Worm (Caenorhabditis elegans): ENCODE measurements around the gene abcf-3.

Gene abcf-3

DNA sequence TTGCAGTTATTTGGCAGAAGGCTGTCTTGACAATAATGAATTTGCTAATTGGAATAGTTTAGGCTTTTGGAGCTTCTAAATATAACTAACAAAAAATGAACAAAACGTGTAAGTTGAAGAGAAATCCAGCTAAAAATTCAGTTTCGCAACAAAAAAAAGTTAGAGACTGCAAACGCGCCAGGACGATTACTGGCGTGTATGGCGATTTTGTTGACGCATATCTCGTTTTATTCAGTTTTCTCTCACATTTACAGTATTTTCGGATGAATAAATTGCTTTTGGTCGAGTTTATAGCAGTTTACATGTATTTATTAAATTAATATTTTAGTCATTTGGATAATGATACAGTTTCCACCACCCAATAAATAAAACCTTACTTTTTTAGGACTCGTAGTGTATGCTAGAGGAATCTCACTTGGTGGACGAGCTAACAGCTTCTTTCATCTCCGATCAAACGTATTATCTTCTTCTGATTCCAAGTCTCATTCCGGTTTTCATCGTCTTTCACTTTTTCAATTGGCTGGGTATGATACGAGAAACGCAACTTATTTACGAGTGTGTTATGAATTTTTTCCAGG is at the start of gene abcf-3, which contains the start of gene F42A10.5:
Gene abcf-3 (plus strand): TSS at position 384 of the 578 bp plus-strand sequence.
Gene F42A10.5 (minus strand): TSS at position 458 of the 578 bp plus-strand sequence.
- TF ChIP-seq nhr-76 (tag; optimal IDR thresholded peaks at IDR 0.05) (no peak), ceh-88 (GFP tag; IDR thresholded peaks at IDR 0.05) (no peak), ces-1 (GFP tag; optimal IDR thresholded peaks at IDR 0.05) (no peak), nhr-84 (tag; optimal IDR thresholded peaks at IDR 0.05) (no peak), lir-3 (tag; optimal IDR thresholded peaks at IDR 0.05; ENCODE audit: poor library complexity) (no peak), mdl-1 (tag; optimal IDR thresholded peaks at IDR 0.05) (peak in 1 of 2 experiments; percentile 50), lin-35 (GFP tag; optimal IDR thresholded peaks at IDR 0.05) (peak; percentile 73 to 85), pqm-1 (tag; optimal IDR thresholded peaks at IDR 0.05) (no peak), nhr-71 (tag; optimal IDR thresholded peaks at IDR 0.05) (peak; percentile 84), snpc-4 (tag; optimal IDR thresholded peaks at IDR 0.05) (no peak), nhr-11 (tag; optimal IDR thresholded peaks at IDR 0.05) (peak; percentile 5), grh-1 (GFP tag; IDR thresholded peaks at IDR 0.05) (peak; percentile 62), nhr-77 (tag; optimal IDR thresholded peaks at IDR 0.05) (peak; percentile 55), zip-4 (GFP tag; optimal IDR thresholded peaks at IDR 0.05) (peak; percentile 21), rnt-1 (tag; optimal IDR thresholded peaks at IDR 0.05) (peak; percentile 83), jun-1 (tag; optimal IDR thresholded peaks at IDR 0.05) (peak; percentile 56), ceh-8 (GFP tag; optimal IDR thresholded peaks at IDR 0.05) (no peak), elt-2 (tag; optimal IDR thresholded peaks at IDR 0.05) (peak; percentile 45), hpl-2 (GFP tag; optimal IDR thresholded peaks at IDR 0.05) (peak; percentile 38), ama-1 (optimal IDR thresholded peaks at IDR 0.05) (no peak), lsy-2 (tag; optimal IDR thresholded peaks at IDR 0.05) (peak; percentile 81 to 89), sup-37 (GFP tag; optimal IDR thresholded peaks at IDR 0.05) (no peak), hlh-17 (GFP tag; optimal IDR thresholded peaks at IDR 0.05; ENCODE audit: borderline replicate concordance) (no peak), lin-15B (tag; optimal IDR thresholded peaks at IDR 0.05) (peak; percentile 45), ceh-63 (GFP tag; optimal IDR thresholded peaks at IDR 0.05) (no peak), tbx-2 (tag; optimal IDR thresholded peaks at IDR 0.05) (peak; percentile 62), fkh-10 (GFP tag; optimal IDR thresholded peaks at IDR 0.05) (peak; percentile 57), efl-3 (GFP tag; optimal IDR thresholded peaks at IDR 0.05) (no peak), lin-39 (tag; optimal IDR thresholded peaks at IDR 0.05) (peak; percentile 60), mef-2 (tag; optimal IDR thresholded peaks at IDR 0.05) (no peak), pax-3 (tag; optimal IDR thresholded peaks at IDR 0.05) (no peak), snu-23 (GFP tag; optimal IDR thresholded peaks at IDR 0.05) (peak; percentile 78), aly-2 (tag; optimal IDR thresholded peaks at IDR 0.05) (peak; percentile 23), nhr-19 (GFP tag; conservative IDR thresholded peaks at IDR 0.05) (peak; percentile 73), egl-27 (tag; optimal IDR thresholded peaks at IDR 0.05) (no peak), C34B4.2 (tag; optimal IDR thresholded peaks at IDR 0.05) (no peak), nhr-28 (tag; optimal IDR thresholded peaks at IDR 0.05) (no peak), fkh-4 (tag; optimal IDR thresholded peaks at IDR 0.05; ENCODE audit: borderline replicate concordance) (peak; percentile 5), irx-1 (tag; optimal IDR thresholded peaks at IDR 0.05) (peak; percentile 63), ztf-11 (tag; optimal IDR thresholded peaks at IDR 0.05) (peak in 1 of 2 experiments; percentile 32), nhr-47 (tag; optimal IDR thresholded peaks at IDR 0.05) (peak; percentile 76), egl-13 (tag; optimal IDR thresholded peaks at IDR 0.05) (peak; percentile 20), pag-3 (tag; optimal IDR thresholded peaks at IDR 0.05; ENCODE audit: borderline replicate concordance, insufficient read depth) (no peak), isw-1 (GFP tag; IDR thresholded peaks at IDR 0.05) (peak; percentile 61), unc-86 (tag; optimal IDR thresholded peaks at IDR 0.05) (peak; percentile 37), C16A3.4 (tag; optimal IDR thresholded peaks at IDR 0.05) (peak; percentile 66), zag-1 (tag; optimal IDR thresholded peaks at IDR 0.05) (no peak), lin-14 (GFP tag; optimal IDR thresholded peaks at IDR 0.05) (peak; percentile 72), nhr-237 (tag; optimal IDR thresholded peaks at IDR 0.05) (no peak), tlp-1 (tag; optimal IDR thresholded peaks at IDR 0.05) (no peak), dsc-1 (tag; optimal IDR thresholded peaks at IDR 0.05) (peak; percentile 66), nhr-20 (tag; optimal IDR thresholded peaks at IDR 0.05) (peak; percentile 71)
